Worm (Caenorhabditis elegans): ENCODE results near the gene pud-1.2.
"Not testable (repeated sequence)": the region's sequence is repeated elsewhere in the genome, so short reads cannot be mapped to it uniquely, and the experiment has no call there.

Gene pud-1.2

DNA sequence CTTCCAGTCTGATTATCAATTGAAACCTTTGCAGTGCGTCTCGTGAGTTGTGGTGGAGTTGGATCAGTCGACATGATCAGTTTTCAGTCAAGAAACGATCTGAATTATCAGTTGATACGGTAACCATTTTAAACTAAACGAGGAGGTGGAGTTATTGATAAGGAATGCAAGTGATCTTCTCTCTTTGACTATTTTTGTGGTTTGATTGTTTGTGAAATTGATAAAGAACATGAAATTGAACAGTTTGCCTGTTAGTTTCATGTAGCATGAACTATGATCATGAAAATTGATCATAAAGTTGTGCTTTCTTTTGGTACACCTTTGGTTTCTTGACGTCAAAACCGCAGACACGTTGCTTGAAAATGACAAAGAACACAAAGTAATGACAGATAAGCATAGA lies at the start of gene pud-1.2:
Gene pud-1.2 (minus strand): TSS at position 101 of the 400 bp plus-strand sequence.
- not testable (repeated sequence) for TF ChIP-seq ama-1 (optimal IDR thresholded peaks at IDR 0.05); B0310.2 (tag; optimal IDR thresholded peaks at IDR 0.05); sea-1 (GFP tag; conservative IDR thresholded peaks at IDR 0.05)

DNA sequence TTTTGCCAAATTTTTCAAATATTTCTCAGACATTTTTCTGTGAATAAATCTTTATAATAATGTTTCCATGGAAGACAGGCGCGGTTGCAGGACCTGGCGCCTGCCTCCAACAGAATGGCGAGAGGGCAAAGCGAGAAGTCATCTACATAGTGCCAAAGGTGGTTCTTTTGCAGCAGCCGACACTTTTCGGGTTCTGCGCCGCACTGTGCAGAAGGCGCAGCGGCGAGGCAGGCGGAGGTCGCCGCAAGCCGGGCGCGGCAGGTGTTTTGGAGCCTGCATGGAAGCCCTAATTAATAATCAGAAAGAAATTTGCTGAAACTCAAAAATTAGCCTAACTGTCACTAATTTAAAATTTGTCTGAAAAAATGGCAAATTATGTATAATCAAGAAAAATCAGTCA lies 21.2 kb upstream of the pud-1.2 start:
- TF ChIP-seq hmbx-1 (tag; optimal IDR thresholded peaks at IDR 0.05): no peak
- no peak for TF ChIP-seq aly-1 (tag; optimal IDR thresholded peaks at IDR 0.05)
- TF ChIP-seq ama-1 (optimal IDR thresholded peaks at IDR 0.05): no peak
- TF ChIP-seq tra-4 (tag; optimal IDR thresholded peaks at IDR 0.05): no peak
- no peak for TF ChIP-seq hnd-1 (tag; optimal IDR thresholded peaks at IDR 0.05)

- TF ChIP-seq tbx-37 (GFP tag; conservative IDR thresholded peaks at IDR 0.05) (no peak), B0310.2 (tag; optimal IDR thresholded peaks at IDR 0.05) (no peak), ceh-36 (tag; optimal IDR thresholded peaks at IDR 0.05) (no peak), pes-1 (GFP tag; IDR thresholded peaks at IDR 0.05) (no peak), tra-4 (tag; optimal IDR thresholded peaks at IDR 0.05) (no peak), hnd-1 (tag; optimal IDR thresholded peaks at IDR 0.05) (no peak), F13C5.2 (tag; optimal IDR thresholded peaks at IDR 0.05) (no peak), flt-1 (GFP tag; IDR thresholded peaks at IDR 0.05) (no peak), ama-1 (optimal IDR thresholded peaks at IDR 0.05) (no peak), hmbx-1 (tag; optimal IDR thresholded peaks at IDR 0.05) (no peak)
Observed at ce11 chrV:2342083-2342482, 19.7 kb upstream of the pud-1.2 start.

DNA sequence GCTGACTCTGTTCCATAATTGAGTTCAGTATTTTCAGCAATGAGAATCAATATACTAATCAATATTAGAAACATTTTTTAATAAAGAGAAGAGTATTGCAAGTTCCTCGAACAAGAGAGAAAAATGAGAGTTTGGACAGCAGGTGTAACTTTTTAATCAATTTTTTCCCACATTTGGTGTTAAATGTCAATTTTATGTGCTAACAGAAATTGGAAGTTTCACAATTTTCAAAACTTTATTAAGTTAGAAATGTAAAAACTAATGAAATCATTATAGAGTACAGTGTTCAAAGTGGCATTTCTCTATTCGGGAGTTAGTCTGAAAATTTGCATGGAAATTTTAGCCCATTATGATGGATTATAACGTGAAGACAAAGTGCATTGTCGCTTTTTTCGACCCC lies 18.9 kb upstream of the pud-1.2 start, which contains the start of gene irld-30:
Gene irld-30 (minus strand): TSS at position 101 of the 400 bp plus-strand sequence.
- no peak for TF ChIP-seq tra-4 (tag; optimal IDR thresholded peaks at IDR 0.05)
- no peak for TF ChIP-seq scrt-1 (GFP tag; IDR thresholded peaks at IDR 0.05)
- TF ChIP-seq F13C5.2 (tag; optimal IDR thresholded peaks at IDR 0.05): no peak
- no peak for TF ChIP-seq flt-1 (GFP tag; IDR thresholded peaks at IDR 0.05)
- no peak for TF ChIP-seq tbx-11 (GFP tag; IDR thresholded peaks at IDR 0.05)
- no peak for TF ChIP-seq sea-1 (GFP tag; conservative IDR thresholded peaks at IDR 0.05)
- no peak for TF ChIP-seq tbx-37 (GFP tag; conservative IDR thresholded peaks at IDR 0.05)
- TF ChIP-seq hmg-4 (GFP tag; optimal IDR thresholded peaks at IDR 0.05): no peak
- no peak for TF ChIP-seq B0310.2 (tag; optimal IDR thresholded peaks at IDR 0.05)

DNA sequence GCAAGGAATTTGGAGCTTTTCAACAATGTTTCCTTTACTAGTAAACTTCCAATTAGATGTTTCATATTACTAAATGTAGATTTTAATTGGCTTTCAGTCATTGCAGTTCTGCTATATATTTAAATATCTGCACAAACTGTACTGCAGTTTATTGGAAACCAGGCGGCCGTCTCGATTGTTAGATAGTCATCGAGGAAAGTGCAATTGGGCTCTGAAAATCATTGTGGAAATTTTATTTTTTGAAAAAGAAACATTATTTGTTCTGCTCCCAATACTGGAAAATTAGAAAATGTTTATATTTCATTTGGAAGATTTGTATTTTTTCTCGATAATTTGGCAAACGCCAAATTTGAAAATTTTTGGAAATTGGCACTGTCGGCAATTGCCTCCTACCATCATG lies 16.2 kb upstream of the pud-1.2 start, which contains the start of gene irld-29:
Gene irld-29 (minus strand): TSS at position 101 of the 400 bp plus-strand sequence.
- TF ChIP-seq hmbx-1 (tag; optimal IDR thresholded peaks at IDR 0.05): no peak
- no peak for TF ChIP-seq pes-1 (GFP tag; IDR thresholded peaks at IDR 0.05)
- no peak for TF ChIP-seq tbx-37 (GFP tag; conservative IDR thresholded peaks at IDR 0.05)
- no peak for TF ChIP-seq aly-1 (tag; optimal IDR thresholded peaks at IDR 0.05)
- no peak for TF ChIP-seq sea-1 (GFP tag; conservative IDR thresholded peaks at IDR 0.05)
- TF ChIP-seq tra-4 (tag; optimal IDR thresholded peaks at IDR 0.05): no peak
- no peak for TF ChIP-seq ceh-36 (tag; optimal IDR thresholded peaks at IDR 0.05)
- TF ChIP-seq ets-7 (tag; optimal IDR thresholded peaks at IDR 0.05): no peak
- TF ChIP-seq tbx-11 (GFP tag; IDR thresholded peaks at IDR 0.05): no peak
- no peak for TF ChIP-seq flt-1 (GFP tag; IDR thresholded peaks at IDR 0.05)
- TF ChIP-seq hnd-1 (tag; optimal IDR thresholded peaks at IDR 0.05): no peak
- no peak for TF ChIP-seq ama-1 (optimal IDR thresholded peaks at IDR 0.05)
- TF ChIP-seq scrt-1 (GFP tag; IDR thresholded peaks at IDR 0.05): no peak
- no peak for TF ChIP-seq B0310.2 (tag; optimal IDR thresholded peaks at IDR 0.05)
- TF ChIP-seq F13C5.2 (tag; optimal IDR thresholded peaks at IDR 0.05): no peak
- no peak for TF ChIP-seq ceh-13 (GFP tag; optimal IDR thresholded peaks at IDR 0.05)
- no peak for TF ChIP-seq hmg-4 (GFP tag; optimal IDR thresholded peaks at IDR 0.05)

DNA sequence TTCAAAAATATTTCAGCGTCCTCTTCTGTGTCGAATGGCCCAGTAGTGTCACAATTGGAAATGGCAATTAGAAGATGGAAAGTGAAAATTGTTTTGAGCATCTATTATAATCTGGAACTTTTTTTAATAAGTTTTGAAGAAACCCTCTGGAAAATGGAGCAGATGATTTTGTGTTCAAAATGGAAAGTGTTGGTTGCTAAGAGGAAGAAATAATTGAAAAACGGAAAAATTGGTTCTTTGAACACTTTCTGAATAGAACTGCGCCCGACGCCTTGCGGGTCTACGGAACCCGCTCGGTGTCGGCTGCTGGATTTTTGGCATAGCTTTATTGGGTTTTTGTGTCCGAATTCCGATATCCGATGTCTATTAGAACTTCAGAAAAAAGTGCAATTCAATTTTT lies 13.8 kb upstream of the pud-1.2 start, which contains the start of gene irld-28:
Gene irld-28 (minus strand): TSS at position 101 of the 400 bp plus-strand sequence.
- no peak for TF ChIP-seq pes-1 (GFP tag; IDR thresholded peaks at IDR 0.05)
- TF ChIP-seq scrt-1 (GFP tag; IDR thresholded peaks at IDR 0.05): no peak
- TF ChIP-seq tra-4 (tag; optimal IDR thresholded peaks at IDR 0.05): no peak
- no peak for TF ChIP-seq F13C5.2 (tag; optimal IDR thresholded peaks at IDR 0.05)
- TF ChIP-seq B0310.2 (tag; optimal IDR thresholded peaks at IDR 0.05): no peak
- TF ChIP-seq sea-1 (GFP tag; conservative IDR thresholded peaks at IDR 0.05): no peak

DNA sequence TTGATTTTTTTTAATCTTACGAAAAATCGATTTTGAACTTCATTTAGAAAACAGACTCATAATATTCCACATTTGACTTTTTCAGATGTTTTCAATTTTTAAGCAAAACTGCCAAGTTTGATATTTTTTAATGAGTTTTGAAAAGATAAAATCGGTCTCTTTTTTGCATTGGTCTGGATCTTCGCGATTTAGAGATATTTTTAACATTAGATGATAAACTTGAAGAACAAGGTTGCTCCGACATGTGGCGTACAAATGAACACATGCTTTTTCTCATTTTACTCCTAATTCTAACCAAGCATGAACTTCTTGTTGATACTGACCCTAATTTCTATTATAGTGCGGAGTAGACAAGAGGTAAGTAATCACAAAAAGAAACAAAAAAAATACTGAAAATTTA lies 9.2 kb upstream of the pud-1.2 start, which contains the start of gene irld-32:
Gene irld-32 (plus strand): TSS at position 301 of the 400 bp plus-strand sequence.
- TF ChIP-seq hnd-1 (tag; optimal IDR thresholded peaks at IDR 0.05); tbx-37 (GFP tag; conservative IDR thresholded peaks at IDR 0.05); hmg-4 (GFP tag; optimal IDR thresholded peaks at IDR 0.05): not testable (repeated sequence)

- not testable (repeated sequence) for TF ChIP-seq ceh-36 (tag; optimal IDR thresholded peaks at IDR 0.05); tra-4 (tag; optimal IDR thresholded peaks at IDR 0.05); tbx-37 (GFP tag; conservative IDR thresholded peaks at IDR 0.05)
Observed at ce11 chrV:2330129-2330528, 7.8 kb upstream of the pud-1.2 start, which contains the start of gene pud-1.1. pud-1.1 (plus strand) TSS chrV:2330429.

DNA sequence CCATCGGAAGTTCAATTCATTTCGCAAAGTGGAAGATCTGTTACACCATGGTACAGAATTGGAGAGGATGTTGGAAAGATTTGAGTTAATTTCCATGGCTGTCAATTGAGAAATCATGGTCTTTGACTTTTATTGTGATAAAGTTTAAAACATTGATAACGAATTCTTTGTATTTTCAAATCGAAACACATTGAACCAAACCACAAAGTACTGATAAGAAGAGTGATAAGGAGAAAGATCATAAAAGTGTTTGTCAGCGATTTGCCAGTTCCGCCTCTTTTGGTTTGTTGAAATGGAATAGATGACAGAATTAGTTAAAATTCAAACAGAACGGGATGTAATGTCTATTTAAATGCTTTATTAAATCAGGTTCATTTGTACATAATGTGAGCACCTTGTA lies 4.8 kb upstream of the pud-1.2 start:
- TF ChIP-seq pes-1 (GFP tag; IDR thresholded peaks at IDR 0.05) (no peak), tbx-37 (GFP tag; conservative IDR thresholded peaks at IDR 0.05) (no peak), sea-1 (GFP tag; conservative IDR thresholded peaks at IDR 0.05) (no peak), tra-4 (tag; optimal IDR thresholded peaks at IDR 0.05) (no peak), B0310.2 (tag; optimal IDR thresholded peaks at IDR 0.05) (no peak), ama-1 (optimal IDR thresholded peaks at IDR 0.05) (no peak), hmbx-1 (tag; optimal IDR thresholded peaks at IDR 0.05) (no peak), tbx-11 (GFP tag; IDR thresholded peaks at IDR 0.05) (no peak), ceh-13 (GFP tag; optimal IDR thresholded peaks at IDR 0.05) (no peak), scrt-1 (GFP tag; IDR thresholded peaks at IDR 0.05) (no peak), ceh-36 (tag; optimal IDR thresholded peaks at IDR 0.05) (no peak), hnd-1 (tag; optimal IDR thresholded peaks at IDR 0.05) (no peak), hmg-4 (GFP tag; optimal IDR thresholded peaks at IDR 0.05) (no peak), aly-1 (tag; optimal IDR thresholded peaks at IDR 0.05) (no peak), ets-7 (tag; optimal IDR thresholded peaks at IDR 0.05) (no peak), flt-1 (GFP tag; IDR thresholded peaks at IDR 0.05) (no peak), F13C5.2 (tag; optimal IDR thresholded peaks at IDR 0.05) (no peak)

All from whole organism, early embryonic.